Fruit fly (Drosophila melanogaster) whole organism, embryonic: ENCODE results near the gene sphe.
A peak's percentile ranks its signal among the peaks of the same experiment; 100 is the strongest.

Experiments used
- CG10209 ChIP-seq: fragments of 200-800 bp; sonication (Bioruptor generic); optimal IDR thresholded peaks from 3 replicates; lab custom pipeline; 2017; ENCODE audit warnings: missing biosample characterization, mild to moderate bottlenecking, missing genetic modification characterization, missing genetic modification reagents
- CG10274 ChIP-seq: fragments of 200-800 bp; sonication (Bioruptor generic); optimal IDR thresholded peaks from 3 replicates; lab custom pipeline; 2017; ENCODE audit warnings: missing biosample characterization, mild to moderate bottlenecking, missing genetic modification characterization
- CG12104 ChIP-seq: fragments of 200-800 bp; sonication (Bioruptor generic); optimal IDR thresholded peaks from 3 replicates; lab custom pipeline; 2016; ENCODE audit warnings: missing biosample characterization, missing genetic modification characterization
- CG12299 ChIP-seq: fragments of 200-800 bp; sonication (Bioruptor generic); optimal IDR thresholded peaks from 2 replicates; lab custom pipeline; 2018; ENCODE audit warnings: missing biosample characterization, mild to moderate bottlenecking, missing genetic modification characterization
- CG14014 ChIP-seq: fragments of 200-800 bp; sonication (Bioruptor generic); IDR thresholded peaks from 2 replicates; pipeline ENCODE4 v1.3.6; 2022; ENCODE audit warnings: missing biosample characterization, missing genetic modification characterization
- CG14441 ChIP-seq: fragments of 200-800 bp; sonication (Bioruptor generic); IDR thresholded peaks from 2 replicates; pipeline ENCODE4 v1.3.6; 2022; ENCODE audit warnings: missing biosample characterization, missing genetic modification characterization
- CG14710 ChIP-seq: fragments of 200-800 bp; sonication (Bioruptor generic); optimal IDR thresholded peaks from 3 replicates; lab custom pipeline; 2019; ENCODE audit warnings: missing biosample characterization, mild to moderate bottlenecking, missing genetic modification characterization, moderate library complexity
- CG15479 ChIP-seq: fragments of 200-800 bp; sonication (Bioruptor generic); optimal IDR thresholded peaks from 3 replicates; lab custom pipeline; 2019; ENCODE audit warnings: missing biosample characterization, mild to moderate bottlenecking, missing genetic modification characterization, moderate library complexity
- CG17186 ChIP-seq: fragments of 200-800 bp; sonication (Bioruptor generic); optimal IDR thresholded peaks from 3 replicates; lab custom pipeline; 2017; ENCODE audit warnings: missing biosample characterization, missing genetic modification reagents, missing genetic modification characterization
- CG17802 ChIP-seq: fragments of 200-800 bp; sonication (Bioruptor generic); optimal IDR thresholded peaks from 2 replicates; lab custom pipeline; 2018; ENCODE audit warnings: missing biosample characterization, mild to moderate bottlenecking, missing genetic modification characterization, moderate library complexity
- CG18011 ChIP-seq: fragments of 200-800 bp; sonication (Bioruptor generic); optimal IDR thresholded peaks from 2 replicates; lab custom pipeline; 2017; ENCODE audit warnings: missing biosample characterization, missing genetic modification characterization, mild to moderate bottlenecking, moderate library complexity, missing genotype
- CG18599 ChIP-seq: fragments of 200-800 bp; sonication (Bioruptor generic); optimal IDR thresholded peaks from 3 replicates; lab custom pipeline; 2017; ENCODE audit warnings: missing biosample characterization, missing genetic modification characterization, mild to moderate bottlenecking, moderate library complexity, missing genetic modification reagents
- CG2678 ChIP-seq: fragments of 200-800 bp; sonication (Bioruptor generic); optimal IDR thresholded peaks from 3 replicates; lab custom pipeline; 2019; ENCODE audit warnings: missing biosample characterization, mild to moderate bottlenecking, missing genetic modification characterization, moderate library complexity
- CG2712 ChIP-seq: fragments of 200-800 bp; optimal IDR thresholded peaks from 3 replicates; lab custom pipeline; 2019; ENCODE audit warnings: missing biosample characterization, mild to moderate bottlenecking, missing genetic modification characterization, moderate library complexity
- CG30403 ChIP-seq: fragments of 200-800 bp; sonication (Bioruptor generic); optimal IDR thresholded peaks from 3 replicates; lab custom pipeline; 2016; ENCODE audit warnings: missing biosample characterization, missing genetic modification characterization
- CG3163 ChIP-seq: fragments of 200-800 bp; sonication (Bioruptor generic); optimal IDR thresholded peaks from 3 replicates; lab custom pipeline; 2016; ENCODE audit warnings: missing biosample characterization, missing genetic modification characterization
- CG3281 ChIP-seq: fragments of 200-800 bp; sonication (Bioruptor generic); optimal IDR thresholded peaks from 3 replicates; lab custom pipeline; 2017; ENCODE audit warnings: missing biosample characterization, mild to moderate bottlenecking, missing genetic modification characterization
- CG6254 ChIP-seq: fragments of 200-800 bp; sonication (Bioruptor generic); optimal IDR thresholded peaks from 3 replicates; lab custom pipeline; 2017; ENCODE audit warnings: mild to moderate bottlenecking, missing biosample characterization, missing genetic modification reagents, missing genetic modification characterization
- CG6683 ChIP-seq: fragments of 200-800 bp; sonication (Bioruptor generic); optimal IDR thresholded peaks from 2 replicates; lab custom pipeline; 2017; ENCODE audit warnings: missing biosample characterization, mild to moderate bottlenecking, missing genetic modification characterization, missing genetic modification reagents
- CG8089 ChIP-seq: fragments of 200-800 bp; sonication (Bioruptor generic); optimal IDR thresholded peaks from 3 replicates; lab custom pipeline; 2016; ENCODE audit warnings: missing biosample characterization, missing genetic modification characterization
- CG8765 ChIP-seq: fragments of 200-800 bp; sonication (Bioruptor generic); IDR thresholded peaks from 2 replicates; pipeline ENCODE4 v1.3.6; 2022; ENCODE audit warnings: missing biosample characterization, missing genetic modification characterization
- D ChIP-seq, 2 experiments: fragments of 200-800 bp in 1 of 2; fragments of >200 bp in 1 of 2; sonication (Bioruptor generic) in 1 of 2; optimal IDR thresholded peaks; 2 replicates in 1 of 2; 3 replicates in 1 of 2; lab custom pipeline; 2017; ENCODE audit warnings: mild to moderate bottlenecking in 1 of 2, missing biosample characterization in 1 of 2, missing genetic modification characterization in 1 of 2, missing genetic modification reagents in 1 of 2
- Dbx ChIP-seq: fragments of 200-800 bp; sonication (Bioruptor generic); IDR thresholded peaks from 3 replicates; pipeline ENCODE4 v1.3.6; 2022; ENCODE audit warnings: missing biosample characterization, missing genetic modification characterization
- Dip2 ChIP-seq: fragments of 200-800 bp; sonication (Bioruptor generic); IDR thresholded peaks from 2 replicates; pipeline ENCODE4 v1.3.6; 2022; ENCODE audit warnings: missing biosample characterization, missing genetic modification characterization
- Doc2 ChIP-seq: fragments of 200-800 bp; sonication (Bioruptor generic); IDR thresholded peaks from 2 replicates; pipeline ENCODE4 v1.3.6; 2022; ENCODE audit warnings: missing biosample characterization, missing genetic modification characterization
- Dref ChIP-seq: fragments of 200-800 bp; sonication (Bioruptor generic); IDR thresholded peaks from 2 replicates; pipeline ENCODE4 v1.3.6; 2022; ENCODE audit warnings: missing biosample characterization, missing genetic modification characterization
- Ets97D ChIP-seq: fragments of 200-800 bp; sonication (Bioruptor generic); optimal IDR thresholded peaks from 3 replicates; lab custom pipeline; 2016; ENCODE audit warnings: missing biosample characterization, missing genetic modification characterization
- Hey ChIP-seq: fragments of 200-800 bp; sonication (Bioruptor generic); optimal IDR thresholded peaks from 3 replicates; lab custom pipeline; 2018; ENCODE audit warnings: missing biosample characterization, mild to moderate bottlenecking, missing genetic modification characterization
- Hmx ChIP-seq: fragments of 200-800 bp; sonication (Bioruptor generic); optimal IDR thresholded peaks from 2 replicates; lab custom pipeline; 2016; ENCODE audit warnings: missing biosample characterization, missing genetic modification characterization
- Nf-YC ChIP-seq: fragments of 200-800 bp; optimal IDR thresholded peaks from 3 replicates; lab custom pipeline; 2019; ENCODE audit warnings: missing biosample characterization, mild to moderate bottlenecking, missing genetic modification characterization, moderate library complexity
- Oaz ChIP-seq: fragments of 200-800 bp; sonication (Bioruptor generic); IDR thresholded peaks from 2 replicates; pipeline ENCODE4 v1.3.6; 2022; ENCODE audit warnings: missing biosample characterization, missing genetic modification characterization
- Spps ChIP-seq: fragments of 200-800 bp; sonication (Bioruptor generic); optimal IDR thresholded peaks from 2 replicates; lab custom pipeline; 2018; ENCODE audit warnings: missing biosample characterization, mild to moderate bottlenecking, missing genetic modification characterization
- Tbp ChIP-seq: fragments of >200 bp; optimal IDR thresholded peaks from 2 replicates; lab custom pipeline; 2018; ENCODE audit warnings: missing biosample characterization, missing genetic modification characterization
- Usf ChIP-seq: fragments of 200-800 bp; sonication (Bioruptor generic); optimal IDR thresholded peaks from 2 replicates; lab custom pipeline; 2017; ENCODE audit warnings: missing genotype, missing biosample characterization, missing genetic modification characterization
- ac ChIP-seq: fragments of 200-800 bp; sonication (Bioruptor generic); optimal IDR thresholded peaks from 3 replicates; lab custom pipeline; 2017; ENCODE audit warnings: missing biosample characterization, mild to moderate bottlenecking, missing genetic modification characterization
- ap ChIP-seq: fragments of 200-800 bp; sonication (Bioruptor generic); IDR thresholded peaks from 2 replicates; pipeline ENCODE4 v1.3.6; 2022; ENCODE audit warnings: missing biosample characterization, missing genetic modification characterization
- bsh ChIP-seq, 2 experiments: fragments of 200-800 bp; sonication (Bioruptor generic); optimal IDR thresholded peaks; 2 replicates each; lab custom pipeline; 2017 to 2018; ENCODE audit warnings: mild to moderate bottlenecking in 2 of 2, missing biosample characterization in 2 of 2, missing genetic modification characterization in 2 of 2, moderate library complexity in 1 of 2
- da ChIP-seq: fragments of 200-800 bp; sonication (Bioruptor generic); optimal IDR thresholded peaks from 2 replicates; lab custom pipeline; 2016; ENCODE audit warnings: missing biosample characterization, missing genetic modification characterization
- dimm ChIP-seq: fragments of 200-800 bp; sonication (Bioruptor generic); IDR thresholded peaks from 2 replicates; pipeline ENCODE4 v1.3.6; 2022; ENCODE audit warnings: missing biosample characterization, missing genetic modification characterization
- grau ChIP-seq: fragments of 200-800 bp; optimal IDR thresholded peaks from 3 replicates; lab custom pipeline; 2019; ENCODE audit warnings: missing biosample characterization, mild to moderate bottlenecking, missing genetic modification characterization, moderate library complexity
- insv ChIP-seq, 2 experiments: fragments of 200-800 bp; sonication (Bioruptor generic); optimal IDR thresholded peaks; 3 replicates each; lab custom pipeline; 2016 to 2018; ENCODE audit warnings: missing biosample characterization in 2 of 2, missing genetic modification characterization in 2 of 2
- odd ChIP-seq: fragments of 200-800 bp; sonication (Bioruptor generic); optimal IDR thresholded peaks from 2 replicates; lab custom pipeline; 2017; ENCODE audit warnings: missing biosample characterization, mild to moderate bottlenecking, missing genetic modification characterization
- prd ChIP-seq, 3 experiments: fragments of >200 bp in 2 of 3; fragments of 200-800 bp in 1 of 3; sonication (Bioruptor generic) in 1 of 3; optimal IDR thresholded peaks in 2 of 3; IDR thresholded peaks in 1 of 3; 2 replicates in 2 of 3; 3 replicates in 1 of 3; pipeline versions ENCODE4 v1.3.6 to Lab custom; 2017 to 2022; ENCODE audit warnings: missing biosample characterization in 1 of 3, missing genetic modification characterization in 1 of 3
- psq ChIP-seq: fragments of 200-800 bp; sonication (Bioruptor generic); optimal IDR thresholded peaks from 2 replicates; lab custom pipeline; 2017; ENCODE audit warnings: missing biosample characterization, missing genetic modification characterization
- ttk ChIP-seq: fragments of 200-800 bp; sonication (Bioruptor generic); IDR thresholded peaks from 2 replicates; pipeline ENCODE4 v2.1.2; 2022; ENCODE audit warnings: missing biosample characterization, missing genetic modification characterization
- tx ChIP-seq: fragments of 200-800 bp; sonication (Bioruptor generic); optimal IDR thresholded peaks from 2 replicates; lab custom pipeline; 2016; ENCODE audit warnings: missing biosample characterization, missing genetic modification characterization
- yki ChIP-seq: fragments of >200 bp; optimal IDR thresholded peaks from 3 replicates; lab custom pipeline; 2018
- z ChIP-seq: fragments of 200-800 bp; sonication (Bioruptor generic); IDR thresholded peaks from 3 replicates; pipeline ENCODE4 v1.3.6; 2022; ENCODE audit warnings: missing biosample characterization, missing genetic modification characterization
- zfh1 ChIP-seq: fragments of 200-800 bp; sonication (Bioruptor generic); IDR thresholded peaks from 3 replicates; pipeline ENCODE4 v1.3.6; 2022; ENCODE audit warnings: missing biosample characterization, missing genetic modification characterization

sphe gene

DNA sequence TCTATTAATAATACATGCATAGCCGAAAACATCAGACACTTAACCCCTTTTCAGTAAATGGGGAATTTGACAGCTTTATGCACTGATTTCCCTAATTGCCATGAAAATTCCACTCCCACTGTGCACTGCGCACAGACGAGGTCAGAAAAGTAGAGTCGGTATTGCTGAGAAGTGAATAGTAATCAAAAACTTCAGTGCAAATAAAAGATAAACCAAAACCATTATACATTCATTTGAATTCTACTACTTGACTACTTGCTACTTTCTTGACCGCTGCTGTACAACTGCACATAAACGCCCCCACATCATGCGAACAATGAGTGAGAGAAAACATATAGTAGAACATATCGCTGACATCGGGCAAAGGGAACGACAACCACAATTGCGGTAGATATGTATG lies 10.3 kb downstream of the sphe start (continued):
- TF ChIP-seq Usf (GFP tag; lab: Kevin White, UChicago) (peak; percentile 45), CG10209 (GFP tag; lab: Kevin White, UChicago) (peak; percentile 80)
- TF ChIP-seq, all 482 proteins: peak for 395

DNA sequence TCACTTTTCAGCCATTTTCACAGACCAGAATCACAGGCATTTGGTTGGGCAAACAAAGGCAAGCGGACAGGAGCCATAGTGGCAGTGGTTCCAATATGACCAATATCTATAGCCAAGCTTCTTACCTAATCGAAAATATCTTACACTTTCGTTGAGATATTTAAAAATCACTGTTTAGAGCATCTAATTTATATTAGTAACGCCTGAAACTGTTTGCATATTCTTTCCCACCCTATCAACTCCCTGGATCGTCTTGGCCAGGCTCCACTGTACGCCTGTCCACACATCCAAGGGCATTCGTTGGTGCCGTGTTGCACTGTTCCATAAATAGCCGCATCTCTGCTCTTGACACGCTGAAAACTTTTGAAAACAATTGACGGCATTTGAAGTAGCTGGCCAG lies 11.3 kb downstream of the sphe start:
- TF ChIP-seq Tbp (GFP tag; lab: Kevin White, UChicago) (no peak), CG14441 (GFP tag; lab: Robert Waterston, UW) (peak; percentile 54), Dbx (GFP tag; lab: Robert Waterston, UW) (no peak), CG2712 (tag; lab: Kevin White, UChicago) (peak; percentile 12), CG3163 (GFP tag; lab: Kevin White, UChicago) (no peak), prd (optimal IDR thresholded peaks at IDR 0.05; lab: Kevin White, UChicago) (no peak), prd (GFP tag; IDR thresholded peaks at IDR 0.05; lab: Robert Waterston, UW) (peak; percentile 33; the same call in 1 of the 3 replicates), CG30403 (GFP tag; lab: Kevin White, UChicago) (peak; percentile 21), dimm (no peak), z (no peak), yki (lab: Kevin White, UChicago) (no peak), CG18011 (GFP tag; lab: Kevin White, UChicago) (no peak), Ets97D (no peak), da (GFP tag; lab: Kevin White, UChicago) (no peak), odd (GFP tag; lab: Kevin White, UChicago) (no peak), Oaz (no peak), psq (GFP tag; lab: Kevin White, UChicago) (no peak), Hmx (GFP tag; lab: Kevin White, UChicago) (no peak), bsh (GFP tag; optimal IDR thresholded peaks at IDR 0.05; lab: Kevin White, UChicago) (peak; percentile 18 to 59), CG3281 (GFP tag; lab: Kevin White, UChicago) (no peak), Dref (GFP tag; lab: Robert Waterston, UW) (no peak), tx (GFP tag; lab: Kevin White, UChicago) (no peak), CG17186 (no peak), CG17802 (tag; lab: Kevin White, UChicago) (no peak), Nf-YC (tag; lab: Kevin White, UChicago) (no peak), ap (GFP tag; lab: Robert Waterston, UW) (0 out of 2 replicates have a peak, but pooled peaks have one; percentile 3), CG12104 (GFP tag; lab: Kevin White, UChicago) (no peak), CG8089 (GFP tag; lab: Kevin White, UChicago) (peak; percentile 7), CG14710 (no peak), D (optimal IDR thresholded peaks at IDR 0.05; lab: Kevin White, UChicago) (no peak), D (GFP tag; optimal IDR thresholded peaks at IDR 0.05; lab: Kevin White, UChicago) (peak; percentile 24), CG12299 (tag; lab: Kevin White, UChicago) (no peak), Dip2 (no peak), ac (no peak), Doc2 (GFP tag; lab: Robert Waterston, UW) (no peak), CG6683 (GFP tag; lab: Kevin White, UChicago) (no peak), CG10274 (GFP tag; lab: Kevin White, UChicago) (no peak), CG6254 (GFP tag; lab: Kevin White, UChicago) (no peak), Spps (no peak), ttk (GFP tag; lab: Robert Waterston, UW) (0 out of 2 replicates have a peak, but pooled peaks have one; percentile 36), CG14014 (no peak), grau (tag; lab: Kevin White, UChicago) (peak; percentile 85), zfh1 (GFP tag; lab: Robert Waterston, UW) (peak; percentile 41; the same call in 1 of the 3 replicates), CG18599 (GFP tag; lab: Kevin White, UChicago) (no peak), CG2678 (peak; percentile 23), insv (GFP tag; optimal IDR thresholded peaks at IDR 0.05; lab: Kevin White, UChicago) (no peak), CG15479 (GFP tag; lab: Kevin White, UChicago) (no peak), Hey (no peak), CG8765 (GFP tag; lab: Robert Waterston, UW) (no peak)
